Worm (Caenorhabditis elegans) whole organism, L2 larva: Measurements from ENCODE around the gene T22C8.1.

ENCODE experiments used
- R02D3.7 ChIP-seq: fragments of 150-350 bp; optimal IDR thresholded peaks from 2 replicates; lab custom pipeline; 2014; ENCODE audit warnings: missing biosample characterization, missing genetic modification characterization
- ZK546.5 ChIP-seq: sonication (generic microtip); optimal IDR thresholded peaks from 2 replicates; lab custom pipeline; 2017; ENCODE audit warnings: missing biosample characterization, missing genetic modification characterization
- ceh-16 ChIP-seq: fragments of 150-350 bp; optimal IDR thresholded peaks from 2 replicates; lab custom pipeline; 2014; ENCODE audit warnings: missing biosample characterization, missing genetic modification characterization
- ceh-82 ChIP-seq: fragments of 150-350 bp; optimal IDR thresholded peaks from 2 replicates; lab custom pipeline; 2014; ENCODE audit warnings: missing biosample characterization, missing genetic modification characterization
- egl-27 ChIP-seq: sonication (generic microtip); optimal IDR thresholded peaks from 3 replicates; lab custom pipeline; 2017; ENCODE audit warnings: missing biosample characterization, missing genetic modification reagents, missing genetic modification characterization
- elt-3 ChIP-seq: sonication (generic microtip); optimal IDR thresholded peaks from 2 replicates; lab custom pipeline; 2017; ENCODE audit warnings: missing biosample characterization, missing genetic modification characterization
- fos-1 ChIP-seq: fragments of 150-350 bp; optimal IDR thresholded peaks from 2 replicates; lab custom pipeline; 2014; ENCODE audit warnings: missing biosample characterization, missing genetic modification characterization
- lin-39 ChIP-seq: fragments of 150-350 bp; optimal IDR thresholded peaks from 2 replicates; lab custom pipeline; 2014; ENCODE audit warnings: missing biosample characterization, missing genetic modification reagents, missing genetic modification characterization
- nhr-129 ChIP-seq: fragments of 150-350 bp; optimal IDR thresholded peaks from 2 replicates; lab custom pipeline; 2014; ENCODE audit warnings: missing biosample characterization, missing genetic modification characterization
- nhr-25 ChIP-seq: fragments of 150-350 bp; sonication (generic microtip); optimal IDR thresholded peaks from 3 replicates; lab custom pipeline; 2014; ENCODE audit warnings: missing biosample characterization, missing genetic modification characterization
- sma-3 ChIP-seq: sonication (generic microtip); optimal IDR thresholded peaks from 2 replicates; lab custom pipeline; 2016; ENCODE audit warnings: missing genetic modification reagents, missing genetic modification characterization, missing compliant biosample characterization
- zag-1 ChIP-seq: fragments of 150-350 bp; optimal IDR thresholded peaks from 2 replicates; lab custom pipeline; 2014; ENCODE audit warnings: missing biosample characterization, missing genetic modification characterization

DNA sequence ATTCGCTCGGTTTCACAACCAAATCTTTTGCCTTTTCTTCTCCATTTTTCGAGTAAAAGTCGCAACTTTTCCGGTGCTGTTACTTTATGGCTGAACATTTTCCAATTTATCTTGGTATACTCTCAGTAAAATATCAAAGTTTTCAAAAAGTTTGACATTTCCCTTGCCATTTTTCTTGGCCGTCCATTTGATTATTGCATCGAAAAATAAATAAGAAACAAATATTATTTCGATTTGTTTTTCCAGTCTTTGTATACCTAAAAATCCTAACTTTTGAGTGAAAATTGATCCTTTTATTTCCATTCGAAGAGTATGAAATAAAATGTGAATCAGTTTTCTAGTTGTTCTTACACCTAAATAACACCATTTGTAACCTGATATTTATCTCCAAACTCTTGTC is 33.9 kb downstream of the T22C8.1 start:
- TF ChIP-seq R02D3.7 (no peak), sma-3 (GFP tag; lab: Kevin White, UChicago) (no peak), egl-27 (no peak), zag-1 (no peak), elt-3 (tag; lab: Kevin White, UChicago) (no peak), ceh-16 (tag; lab: Kevin White, UChicago) (no peak), lin-39 (tag; lab: Kevin White, UChicago) (no peak), nhr-129 (tag; lab: Kevin White, UChicago) (no peak), fos-1 (tag; lab: Kevin White, UChicago) (no peak), ceh-82 (tag; lab: Kevin White, UChicago) (no peak), nhr-25 (tag; lab: Kevin White, UChicago) (no peak), ZK546.5 (no peak)
